Worm (Caenorhabditis elegans) whole organism, early embryonic: ENCODE results near the gene C55A1.11.

Experiments used
- B0310.2 ChIP-seq: sonication (generic microtip); optimal IDR thresholded peaks from 2 replicates; lab custom pipeline; 2016; ENCODE audit warnings: mild to moderate bottlenecking, missing genetic modification characterization, missing compliant biosample characterization
- aly-1 ChIP-seq: sonication (generic microtip); optimal IDR thresholded peaks from 2 replicates; lab custom pipeline; 2016; ENCODE audit warnings: missing genetic modification characterization, missing compliant biosample characterization
- ama-1 ChIP-seq: fragments of 150-350 bp; optimal IDR thresholded peaks from 2 replicates; lab custom pipeline; 2014
- ceh-13 ChIP-seq: fragments of 200-800 bp; sonication (Bioruptor generic); optimal IDR thresholded peaks from 2 replicates; lab custom pipeline; 2018; ENCODE audit warnings: mild to moderate bottlenecking, missing genetic modification characterization, missing compliant biosample characterization
- ceh-36 ChIP-seq: sonication (generic microtip); optimal IDR thresholded peaks from 2 replicates; lab custom pipeline; 2016; ENCODE audit warnings: missing genetic modification characterization, inconsistent platforms, missing compliant biosample characterization
- flt-1 ChIP-seq: fragments of 200-800 bp; sonication (Bioruptor generic); IDR thresholded peaks from 2 replicates; pipeline ENCODE4 v1.3.6; 2022; ENCODE audit warnings: missing genetic modification characterization, missing compliant biosample characterization
- hmg-4 ChIP-seq: fragments of 200-800 bp; sonication (Bioruptor generic); optimal IDR thresholded peaks from 2 replicates; lab custom pipeline; 2018; ENCODE audit warnings: mild to moderate bottlenecking, missing genetic modification characterization, missing compliant biosample characterization
- hnd-1 ChIP-seq: sonication (generic microtip); optimal IDR thresholded peaks from 2 replicates; lab custom pipeline; 2016; ENCODE audit warnings: missing genetic modification characterization, missing compliant biosample characterization
- pes-1 ChIP-seq: fragments of 200-800 bp; sonication (Bioruptor generic); IDR thresholded peaks from 2 replicates; pipeline ENCODE4 v1.3.6; 2022; ENCODE audit warnings: missing genetic modification reagents, missing genetic modification characterization, missing compliant biosample characterization
- scrt-1 ChIP-seq: fragments of 200-800 bp; sonication (Bioruptor generic); IDR thresholded peaks from 2 replicates; pipeline ENCODE4 v1.3.6; 2022; ENCODE audit warnings: missing genetic modification characterization, missing compliant biosample characterization
- sea-1 ChIP-seq: fragments of 200-800 bp; sonication (Bioruptor generic); conservative IDR thresholded peaks from 2 replicates; pipeline ENCODE4 v1.3.6; 2022; ENCODE audit warnings: missing genetic modification characterization, missing compliant biosample characterization

ce11 chrV:15673707-15674106 lies 48.0 kb downstream of the C55A1.11 start, which contains the start of gene nhr-51:
- TF ChIP-seq hnd-1 (tag; lab: Kevin White, UChicago) (no peak), ama-1 (lab: Kevin White, UChicago) (no peak), ceh-13 (GFP tag; lab: Kevin White, UChicago) (no peak), hmg-4 (no peak), flt-1 (GFP tag; lab: Robert Waterston, UW) (no peak), pes-1 (GFP tag; lab: Robert Waterston, UW) (no peak), scrt-1 (GFP tag; lab: Robert Waterston, UW) (no peak), sea-1 (GFP tag; lab: Robert Waterston, UW) (no peak), aly-1 (tag; lab: Kevin White, UChicago) (no peak), B0310.2 (no peak), ceh-36 (tag; lab: Kevin White, UChicago) (no peak)
